Fruit fly (Drosophila melanogaster): ENCODE results near the gene PKD.
A peak's percentile ranks its signal among the peaks of the same experiment; 100 is the strongest.

The PKD gene

DNA sequence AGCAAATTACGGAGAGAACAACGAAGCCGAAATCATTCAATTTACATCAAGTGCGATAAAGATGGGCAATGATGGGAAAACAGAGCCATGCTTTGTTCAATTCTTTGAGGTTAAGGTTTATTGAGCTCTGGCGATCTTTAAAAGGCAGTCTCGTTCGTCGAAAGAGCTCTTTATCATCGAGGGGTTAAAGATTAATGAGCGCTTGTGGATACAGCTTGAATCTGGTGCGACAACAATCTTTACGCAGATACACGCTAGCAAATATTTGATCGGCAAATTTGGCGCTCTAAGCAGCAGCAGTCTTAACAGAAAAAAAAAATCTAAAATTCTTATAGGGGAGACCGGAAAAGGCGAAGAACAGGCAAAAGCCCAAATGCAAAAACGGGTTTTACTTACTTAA is 18.1 kb downstream of the PKD start (continued):
- TF ChIP-seq NC2α (GFP tag; optimal IDR thresholded peaks at IDR 0.05) (no peak), pan (optimal IDR thresholded peaks at IDR 0.05) (no peak), pan (GFP tag; optimal IDR thresholded peaks at IDR 0.05 in 1 of 2, IDR thresholded peaks at IDR 0.05 in 1 of 2) (peak in 1 of 2 experiments; percentile 7), Abd-B (GFP tag; optimal IDR thresholded peaks at IDR 0.05) (no peak), E2f2 (GFP tag; IDR thresholded peaks at IDR 0.05) (no peak), CG1233 (GFP tag; optimal IDR thresholded peaks at IDR 0.05) (peak; percentile 22), CG6813 (GFP tag; optimal IDR thresholded peaks at IDR 0.05) (peak; percentile 4), bab2 (GFP tag; optimal IDR thresholded peaks at IDR 0.05) (no peak), Dbx (GFP tag; IDR thresholded peaks at IDR 0.05) (no peak), CG3065 (GFP tag; optimal IDR thresholded peaks at IDR 0.05) (no peak), CG15073 (GFP tag; optimal IDR thresholded peaks at IDR 0.05) (no peak), CG11247 (GFP tag; IDR thresholded peaks at IDR 0.05) (no peak), CG4360 (GFP tag; IDR thresholded peaks at IDR 0.05) (no peak), CG17612 (GFP tag; IDR thresholded peaks at IDR 0.05) (no peak), Asciz (GFP tag; optimal IDR thresholded peaks at IDR 0.05) (no peak), Med (GFP tag) (peak; percentile 78), Trl (optimal IDR thresholded peaks at IDR 0.05) (no peak), Trl (GFP tag; optimal IDR thresholded peaks at IDR 0.05) (no peak), yki (optimal IDR thresholded peaks at IDR 0.05) (no peak), jumu (GFP tag; optimal IDR thresholded peaks at IDR 0.05) (no peak), tgo (GFP tag; IDR thresholded peaks at IDR 0.05) (no peak), CG14014 (GFP tag; IDR thresholded peaks at IDR 0.05) (no peak), CG6254 (GFP tag; optimal IDR thresholded peaks at IDR 0.05) (no peak), Dip2 (GFP tag; IDR thresholded peaks at IDR 0.05) (no peak), az2 (GFP tag; optimal IDR thresholded peaks at IDR 0.05) (no peak), nerfin-1 (tag; optimal IDR thresholded peaks at IDR 0.05) (no peak), CG18599 (GFP tag; optimal IDR thresholded peaks at IDR 0.05) (peak; percentile 75), schlank (tag; optimal IDR thresholded peaks at IDR 0.05) (peak; percentile 68), Rx (GFP tag; IDR thresholded peaks at IDR 0.05) (no peak), seq (GFP tag; IDR thresholded peaks at IDR 0.05) (no peak), Six4 (GFP tag; optimal IDR thresholded peaks at IDR 0.05) (no peak), Sox100B (GFP tag; optimal IDR thresholded peaks at IDR 0.05) (no peak), CG17568 (GFP tag; optimal IDR thresholded peaks at IDR 0.05) (no peak), CG3995 (GFP tag; optimal IDR thresholded peaks at IDR 0.05) (no peak), Hey (tag; optimal IDR thresholded peaks at IDR 0.05) (no peak), Hr39 (optimal IDR thresholded peaks at IDR 0.05) (no peak), hb (GFP tag; IDR thresholded peaks at IDR 0.05; ENCODE audit: partially characterized antibody) (no peak), cato (GFP tag; optimal IDR thresholded peaks at IDR 0.05; ENCODE audit: borderline replicate concordance) (no peak), CG17829 (tag; optimal IDR thresholded peaks at IDR 0.05) (no peak), shn (GFP tag; optimal IDR thresholded peaks at IDR 0.05) (no peak), dysf (GFP tag; IDR thresholded peaks at IDR 0.05) (no peak), CG14050 (GFP tag; IDR thresholded peaks at IDR 0.05) (no peak), Fer1 (GFP tag; optimal IDR thresholded peaks at IDR 0.05) (peak; percentile 51), CG10979 (tag; optimal IDR thresholded peaks at IDR 0.05) (no peak), CG6683 (GFP tag; optimal IDR thresholded peaks at IDR 0.05) (peak; percentile 4), Meics (GFP tag; optimal IDR thresholded peaks at IDR 0.05) (peak; percentile 33), hkb (optimal IDR thresholded peaks at IDR 0.05) (no peak), hkb (GFP tag; IDR thresholded peaks at IDR 0.05) (no peak), bcd (GFP tag; optimal IDR thresholded peaks at IDR 0.05) (no peak), CG11695 (GFP tag; IDR thresholded peaks at IDR 0.05) (0 out of 3 replicates have a peak, but pooled peaks have one; percentile 33), Sry-β (GFP tag; optimal IDR thresholded peaks at IDR 0.05) (no peak), pfk (GFP tag; optimal IDR thresholded peaks at IDR 0.05) (no peak), CG3281 (GFP tag; optimal IDR thresholded peaks at IDR 0.05) (peak; percentile 50), nmo (GFP tag; optimal IDR thresholded peaks at IDR 0.05) (no peak)
